Worm (Caenorhabditis elegans) whole organism, late embryonic: Measurements from ENCODE around the gene F59C12.3.

Source experiments
- C08G9.2 ChIP-seq: sonication (generic microtip); optimal IDR thresholded peaks from 2 replicates; lab custom pipeline; 2016; ENCODE audit warnings: mild to moderate bottlenecking, missing genetic modification characterization, moderate library complexity, missing compliant biosample characterization
- C38D4.7 ChIP-seq: fragments of 200-800 bp; sonication (Bioruptor generic); optimal IDR thresholded peaks from 2 replicates; lab custom pipeline; 2018; ENCODE audit warnings: mild to moderate bottlenecking, missing genetic modification characterization, moderate library complexity, missing compliant biosample characterization
- ama-1 ChIP-seq: fragments of 150-350 bp; optimal IDR thresholded peaks from 2 replicates; lab custom pipeline; 2014
- ceh-31 ChIP-seq: sonication (generic microtip); optimal IDR thresholded peaks from 2 replicates; lab custom pipeline; 2016; ENCODE audit warnings: missing genetic modification characterization, missing compliant biosample characterization
- dmd-4 ChIP-seq: sonication (generic microtip); optimal IDR thresholded peaks from 2 replicates; lab custom pipeline; 2016; ENCODE audit warnings: borderline replicate concordance, missing genetic modification characterization, missing compliant biosample characterization
- ets-4 ChIP-seq: sonication (generic microtip); optimal IDR thresholded peaks from 2 replicates; lab custom pipeline; 2016; ENCODE audit warnings: missing genetic modification characterization, missing compliant biosample characterization
- fax-1 ChIP-seq: sonication (generic microtip); optimal IDR thresholded peaks from 2 replicates; lab custom pipeline; 2016; ENCODE audit warnings: missing genotype, missing genetic modification characterization, missing compliant biosample characterization
- hlh-30 ChIP-seq: sonication (generic microtip); optimal IDR thresholded peaks from 2 replicates; lab custom pipeline; 2017; ENCODE audit warnings: antibody characterized with exemption, missing genetic modification characterization, missing compliant biosample characterization; ENCODE audit not compliant: insufficient read depth
- pat-9 ChIP-seq: fragments of 200-800 bp; sonication (Bioruptor generic); optimal IDR thresholded peaks from 2 replicates; lab custom pipeline; 2018; ENCODE audit warnings: mild to moderate bottlenecking, missing genetic modification characterization, moderate library complexity, missing compliant biosample characterization

DNA sequence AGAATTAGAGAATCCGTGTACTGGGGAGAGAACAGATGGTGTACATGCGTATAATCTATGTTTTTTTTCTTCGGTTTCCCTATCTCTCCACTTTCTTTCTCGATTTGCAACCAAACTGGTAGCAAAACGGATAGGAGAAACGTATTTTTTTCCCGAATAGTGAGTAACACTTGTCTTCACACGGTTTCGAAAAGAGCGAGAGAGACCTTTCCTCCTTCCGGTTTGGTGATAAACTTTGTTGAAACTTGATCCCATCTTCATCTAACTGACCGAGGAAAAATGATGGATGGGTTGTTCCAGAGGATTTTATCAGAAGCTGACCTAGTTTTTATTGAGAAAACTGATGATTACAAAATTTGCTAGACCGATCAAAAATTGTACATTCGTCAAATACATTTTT lies 49.0 kb upstream of the F59C12.3 start:
- TF ChIP-seq C08G9.2 (tag; lab: Kevin White, UChicago) (no peak), ets-4 (no peak), ama-1 (lab: Kevin White, UChicago) (no peak), C38D4.7 (no peak), ceh-31 (tag; lab: Kevin White, UChicago) (no peak), hlh-30 (tag; lab: Kevin White, UChicago) (no peak), pat-9 (tag; lab: Kevin White, UChicago) (no peak), dmd-4 (no peak), fax-1 (tag; lab: Kevin White, UChicago) (no peak)
